Fruit fly (Drosophila melanogaster) whole organism, embryonic: ENCODE measurements around the gene Csk.

Source experiments
- Adf1 ChIP-seq: fragments of 200-800 bp; sonication (Bioruptor generic); IDR thresholded peaks from 2 replicates; pipeline ENCODE4 v1.3.6; 2022; ENCODE audit warnings: missing biosample characterization, missing genetic modification characterization
- BEAF-32 ChIP-seq: fragments of 200-800 bp; sonication (Bioruptor generic); optimal IDR thresholded peaks from 3 replicates; lab custom pipeline; 2017; ENCODE audit warnings: missing biosample characterization, missing genetic modification characterization, mild to moderate bottlenecking, moderate library complexity, missing genetic modification reagents
- Bdp1 ChIP-seq: fragments of 200-800 bp; sonication (Bioruptor generic); optimal IDR thresholded peaks from 3 replicates; lab custom pipeline; 2016; ENCODE audit warnings: missing biosample characterization, missing genetic modification characterization
- CG11085 ChIP-seq: fragments of 200-800 bp; sonication (Bioruptor generic); IDR thresholded peaks from 2 replicates; pipeline ENCODE4 v1.3.6; 2022; ENCODE audit warnings: missing biosample characterization, missing genetic modification characterization
- CG11093 ChIP-seq: fragments of 200-800 bp; sonication (Bioruptor generic); IDR thresholded peaks from 3 replicates; pipeline ENCODE4 v1.3.6; 2022; ENCODE audit warnings: missing biosample characterization, missing genetic modification characterization
- CG11696 ChIP-seq: fragments of 200-800 bp; sonication (Bioruptor generic); IDR thresholded peaks from 2 replicates; pipeline ENCODE4 v1.3.6; 2022; ENCODE audit warnings: missing biosample characterization, missing genetic modification characterization
- CG12744 ChIP-seq: fragments of 200-800 bp; sonication (Bioruptor generic); optimal IDR thresholded peaks from 2 replicates; lab custom pipeline; 2016; ENCODE audit warnings: missing biosample characterization, missing genetic modification characterization
- CG12769 ChIP-seq: fragments of 200-800 bp; sonication (Bioruptor generic); optimal IDR thresholded peaks from 2 replicates; lab custom pipeline; 2019; ENCODE audit warnings: missing biosample characterization, mild to moderate bottlenecking, missing genetic modification characterization, moderate library complexity
- CG13624 ChIP-seq: fragments of 200-800 bp; sonication (Bioruptor generic); optimal IDR thresholded peaks from 2 replicates; lab custom pipeline; 2016; ENCODE audit warnings: missing biosample characterization, missing genetic modification characterization
- CG13775 ChIP-seq: fragments of 200-800 bp; sonication (Bioruptor generic); optimal IDR thresholded peaks from 3 replicates; lab custom pipeline; 2017; ENCODE audit warnings: missing biosample characterization, mild to moderate bottlenecking, missing genetic modification characterization
- CG14667 ChIP-seq: fragments of 200-800 bp; sonication (Bioruptor generic); IDR thresholded peaks from 2 replicates; pipeline ENCODE4 v1.3.6; 2022; ENCODE audit warnings: missing biosample characterization, missing genetic modification characterization
- CG1647 ChIP-seq: fragments of 200-800 bp; sonication (Bioruptor generic); optimal IDR thresholded peaks from 3 replicates; lab custom pipeline; 2016; ENCODE audit warnings: missing biosample characterization, missing genetic modification characterization
- CG16863 ChIP-seq: fragments of 200-800 bp; sonication (Bioruptor generic); optimal IDR thresholded peaks from 3 replicates; lab custom pipeline; 2016; ENCODE audit warnings: missing biosample characterization, missing genetic modification characterization
- CG17568 ChIP-seq: fragments of 200-800 bp; sonication (Bioruptor generic); optimal IDR thresholded peaks from 2 replicates; lab custom pipeline; 2018; ENCODE audit warnings: missing biosample characterization, mild to moderate bottlenecking, missing genetic modification characterization, moderate library complexity
- CG1832 ChIP-seq: fragments of 200-800 bp; sonication (Bioruptor generic); optimal IDR thresholded peaks from 2 replicates; lab custom pipeline; 2017; ENCODE audit warnings: missing biosample characterization, mild to moderate bottlenecking, missing genetic modification characterization, inconsistent platforms
- CG2199 ChIP-seq: fragments of 200-800 bp; sonication (Bioruptor generic); IDR thresholded peaks from 3 replicates; pipeline ENCODE4 v1.3.6; 2022; ENCODE audit warnings: missing biosample characterization, missing genetic modification characterization
- CG4707 ChIP-seq: fragments of 200-800 bp; sonication (Bioruptor generic); optimal IDR thresholded peaks from 2 replicates; lab custom pipeline; 2018; ENCODE audit warnings: missing biosample characterization, mild to moderate bottlenecking, missing genetic modification characterization, moderate library complexity
- CG6175 ChIP-seq: fragments of 200-800 bp; sonication (Bioruptor generic); IDR thresholded peaks from 3 replicates; pipeline ENCODE4 v1.3.6; 2022; ENCODE audit warnings: missing biosample characterization, missing genetic modification characterization
- CG6654 ChIP-seq: fragments of 200-800 bp; sonication (Bioruptor generic); optimal IDR thresholded peaks from 2 replicates; lab custom pipeline; 2017; ENCODE audit warnings: missing biosample characterization, mild to moderate bottlenecking, missing genetic modification characterization
- CG6791 ChIP-seq: fragments of 200-800 bp; sonication (Bioruptor generic); IDR thresholded peaks from 3 replicates; pipeline ENCODE4 v1.3.6; 2022; ENCODE audit warnings: missing biosample characterization, missing genetic modification characterization; ENCODE audit not compliant: partially characterized antibody
- CG7372 ChIP-seq: fragments of 200-800 bp; sonication (Bioruptor generic); IDR thresholded peaks from 2 replicates; pipeline ENCODE4 v1.3.6; 2022; ENCODE audit warnings: missing biosample characterization, missing genetic modification characterization
- CG7963 ChIP-seq: fragments of 200-800 bp; sonication (Bioruptor generic); IDR thresholded peaks from 3 replicates; pipeline ENCODE4 v1.3.6; 2022; ENCODE audit warnings: missing biosample characterization, missing genetic modification characterization; ENCODE audit not compliant: partially characterized antibody
- CG9215 ChIP-seq: fragments of 200-800 bp; sonication (Bioruptor generic); IDR thresholded peaks from 2 replicates; pipeline ENCODE4 v1.3.6; 2022; ENCODE audit warnings: missing biosample characterization, missing genetic modification characterization
- CG9932 ChIP-seq: fragments of 200-800 bp; sonication (Bioruptor generic); IDR thresholded peaks from 2 replicates; pipeline ENCODE4 v1.3.6; 2022; ENCODE audit warnings: missing biosample characterization, missing genetic modification characterization
- Deaf1 ChIP-seq: fragments of 200-800 bp; optimal IDR thresholded peaks from 3 replicates; lab custom pipeline; 2019; ENCODE audit warnings: missing biosample characterization, mild to moderate bottlenecking, missing genetic modification characterization, moderate library complexity
- ERR ChIP-seq: fragments of 200-800 bp; sonication (Bioruptor generic); optimal IDR thresholded peaks from 2 replicates; lab custom pipeline; 2016; ENCODE audit warnings: missing biosample characterization, missing genetic modification characterization
- Fer1 ChIP-seq: fragments of 200-800 bp; sonication (Bioruptor generic); optimal IDR thresholded peaks from 2 replicates; lab custom pipeline; 2017; ENCODE audit warnings: missing biosample characterization, mild to moderate bottlenecking, missing genetic modification characterization
- HLH54F ChIP-seq: fragments of 200-800 bp; sonication (Bioruptor generic); optimal IDR thresholded peaks from 3 replicates; lab custom pipeline; 2016; ENCODE audit warnings: missing biosample characterization, missing genetic modification characterization
- Hmx ChIP-seq: fragments of 200-800 bp; sonication (Bioruptor generic); optimal IDR thresholded peaks from 2 replicates; lab custom pipeline; 2016; ENCODE audit warnings: missing biosample characterization, missing genetic modification characterization
- MESR4 ChIP-seq: fragments of 200-800 bp; sonication (Bioruptor generic); optimal IDR thresholded peaks from 2 replicates; lab custom pipeline; 2018; ENCODE audit warnings: missing biosample characterization, mild to moderate bottlenecking, missing genetic modification characterization, moderate library complexity
- Ravus ChIP-seq: fragments of 200-800 bp; sonication (Bioruptor generic); IDR thresholded peaks from 2 replicates; pipeline ENCODE4 v1.3.6; 2022; ENCODE audit warnings: missing biosample characterization, missing genetic modification characterization
- Spps ChIP-seq: fragments of 200-800 bp; sonication (Bioruptor generic); optimal IDR thresholded peaks from 2 replicates; lab custom pipeline; 2018; ENCODE audit warnings: missing biosample characterization, mild to moderate bottlenecking, missing genetic modification characterization
- TFAM ChIP-seq: fragments of 200-800 bp; sonication (Bioruptor generic); optimal IDR thresholded peaks from 2 replicates; lab custom pipeline; 2017; ENCODE audit warnings: missing biosample characterization, missing genetic modification characterization, inconsistent platforms
- Xbp1 ChIP-seq: fragments of 200-800 bp; sonication (Bioruptor generic); optimal IDR thresholded peaks from 3 replicates; lab custom pipeline; 2016; ENCODE audit warnings: missing biosample characterization, mild to moderate bottlenecking, missing genetic modification characterization
- ara ChIP-seq: fragments of 200-800 bp; sonication (Bioruptor generic); IDR thresholded peaks from 2 replicates; pipeline ENCODE4 v1.3.6; 2022; ENCODE audit warnings: missing biosample characterization, missing genetic modification characterization
- bbx ChIP-seq: fragments of 200-800 bp; sonication (Bioruptor generic); IDR thresholded peaks from 2 replicates; pipeline ENCODE4 v1.3.6; 2022; ENCODE audit warnings: missing biosample characterization, missing genetic modification characterization; ENCODE audit not compliant: partially characterized antibody
- cad ChIP-seq: fragments of >200 bp; optimal IDR thresholded peaks from 2 replicates; lab custom pipeline; 2017; ENCODE audit warnings: missing biosample characterization, missing genetic modification characterization
- chinmo ChIP-seq: fragments of 200-800 bp; sonication (Bioruptor generic); IDR thresholded peaks from 4 replicates; pipeline ENCODE4 v1.3.6; 2022; ENCODE audit warnings: missing biosample characterization, missing genetic modification characterization; ENCODE audit not compliant: partially characterized antibody
- crol ChIP-seq: fragments of 200-800 bp; sonication (Bioruptor generic); IDR thresholded peaks from 2 replicates; pipeline ENCODE4 v1.3.6; 2022; ENCODE audit warnings: missing biosample characterization, missing genetic modification characterization
- eve ChIP-seq, 2 experiments: fragments of >200 bp; optimal IDR thresholded peaks; 2 replicates each; lab custom pipeline; 2017; ENCODE audit warnings: missing biosample characterization in 2 of 2, missing genetic modification characterization in 2 of 2
- fu2 ChIP-seq: fragments of 200-800 bp; sonication (Bioruptor generic); optimal IDR thresholded peaks from 2 replicates; lab custom pipeline; 2016; ENCODE audit warnings: missing biosample characterization, missing genetic modification characterization
- grn ChIP-seq: fragments of 200-800 bp; sonication (Bioruptor generic); optimal IDR thresholded peaks from 3 replicates; lab custom pipeline; 2017; ENCODE audit warnings: missing biosample characterization, missing genetic modification characterization
- hb ChIP-seq: fragments of 200-800 bp; sonication (Bioruptor generic); IDR thresholded peaks from 3 replicates; pipeline ENCODE4 v1.3.6; 2022; ENCODE audit warnings: missing biosample characterization, missing genetic modification characterization; ENCODE audit not compliant: partially characterized antibody
- hth ChIP-seq: fragments of >200 bp; optimal IDR thresholded peaks from 2 replicates; lab custom pipeline; 2017; ENCODE audit warnings: inconsistent platforms
- odd ChIP-seq: fragments of 200-800 bp; sonication (Bioruptor generic); optimal IDR thresholded peaks from 2 replicates; lab custom pipeline; 2017; ENCODE audit warnings: missing biosample characterization, mild to moderate bottlenecking, missing genetic modification characterization
- p53 ChIP-seq: fragments of 200-800 bp; sonication (Bioruptor generic); optimal IDR thresholded peaks from 2 replicates; lab custom pipeline; 2016; ENCODE audit warnings: missing biosample characterization, missing genetic modification characterization
- sens-2 ChIP-seq: fragments of 200-800 bp; sonication (Bioruptor generic); IDR thresholded peaks from 2 replicates; pipeline ENCODE4 v1.3.6; 2022; ENCODE audit warnings: missing biosample characterization, missing genetic modification characterization
- shn ChIP-seq: fragments of 200-800 bp; sonication (Bioruptor generic); optimal IDR thresholded peaks from 3 replicates; lab custom pipeline; 2016; ENCODE audit warnings: missing biosample characterization, missing genetic modification characterization
- sug ChIP-seq: fragments of 200-800 bp; optimal IDR thresholded peaks from 2 replicates; lab custom pipeline; 2019; ENCODE audit warnings: missing biosample characterization, mild to moderate bottlenecking, missing genetic modification characterization, moderate library complexity
- tgo ChIP-seq: fragments of 200-800 bp; sonication (Bioruptor generic); IDR thresholded peaks from 3 replicates; pipeline ENCODE4 v1.3.6; 2022; ENCODE audit warnings: missing biosample characterization, missing genetic modification characterization
- toy ChIP-seq: fragments of 200-800 bp; sonication (Bioruptor generic); IDR thresholded peaks from 2 replicates; pipeline ENCODE4 v1.3.6; 2022; ENCODE audit warnings: missing biosample characterization, missing genetic modification characterization
- vfl ChIP-seq: fragments of 200-800 bp; sonication (Bioruptor generic); optimal IDR thresholded peaks from 2 replicates; lab custom pipeline; 2016; ENCODE audit warnings: missing biosample characterization, missing genetic modification characterization
- yki ChIP-seq: fragments of >200 bp; optimal IDR thresholded peaks from 3 replicates; lab custom pipeline; 2018
- zen2 ChIP-seq: fragments of 200-800 bp; sonication (Bioruptor generic); IDR thresholded peaks from 3 replicates; pipeline ENCODE4 v1.3.6; 2022; ENCODE audit warnings: missing biosample characterization, missing genetic modification characterization; ENCODE audit not compliant: partially characterized antibody

Gene Csk

dm6 chr3R:11617363-11617762, 33.1 kb downstream of the Csk start (continued):
- peak; percentile 37 for TF ChIP-seq CG16863 (GFP tag; lab: Kevin White, UChicago)
- TF ChIP-seq CG9215 (GFP tag; lab: Robert Waterston, UW), result no peak
- no peak for TF ChIP-seq CG2199 (GFP tag; lab: Robert Waterston, UW)
- peak; percentile 33 for TF ChIP-seq Spps (tag; lab: Kevin White, UChicago)
- no peak for TF ChIP-seq TFAM (GFP tag; lab: Kevin White, UChicago)
- no peak for TF ChIP-seq CG7963 (GFP tag; lab: Robert Waterston, UW)
- TF ChIP-seq CG1647, result no peak
- no peak for TF ChIP-seq eve (GFP tag; optimal IDR thresholded peaks at IDR 0.05; lab: Kevin White, UChicago)
- no peak for TF ChIP-seq bbx
- TF ChIP-seq CG4707 (GFP tag; lab: Kevin White, UChicago), result no peak
- TF ChIP-seq CG11696 (GFP tag; lab: Robert Waterston, UW), result no peak
- no peak for TF ChIP-seq CG12744 (GFP tag; lab: Kevin White, UChicago)
- no peak for TF ChIP-seq BEAF-32 (GFP tag; lab: Kevin White, UChicago)
- no peak for TF ChIP-seq toy
- no peak for TF ChIP-seq Deaf1 (tag; lab: Kevin White, UChicago)
- TF ChIP-seq HLH54F (GFP tag; lab: Kevin White, UChicago), result no peak
- no peak for TF ChIP-seq hb (GFP tag; lab: Robert Waterston, UW)
- TF ChIP-seq CG14667 (GFP tag; lab: Robert Waterston, UW), result no peak
- no peak for TF ChIP-seq CG6175 (GFP tag; lab: Robert Waterston, UW)
- TF ChIP-seq Ravus (GFP tag; lab: Robert Waterston, UW), result no peak
- no peak for TF ChIP-seq Fer1
- peak; percentile 30 for TF ChIP-seq Xbp1
- no peak for TF ChIP-seq grn
- no peak for TF ChIP-seq Adf1 (GFP tag; lab: Robert Waterston, UW)
- TF ChIP-seq sens-2 (GFP tag; lab: Robert Waterston, UW), result no peak
- no peak for TF ChIP-seq Bdp1
- TF ChIP-seq chinmo (GFP tag; lab: Robert Waterston, UW), result no peak
- TF ChIP-seq ara (GFP tag; lab: Robert Waterston, UW), result no peak
- TF ChIP-seq CG13624 (GFP tag; lab: Kevin White, UChicago), result no peak
- no peak for TF ChIP-seq shn (GFP tag; lab: Kevin White, UChicago)
- TF ChIP-seq zen2 (GFP tag; lab: Robert Waterston, UW), result no peak
- TF ChIP-seq yki (lab: Kevin White, UChicago), result no peak
- no peak for TF ChIP-seq tgo
- no peak for TF ChIP-seq CG11085
- no peak for TF ChIP-seq cad (GFP tag; lab: Kevin White, UChicago)
- no peak for TF ChIP-seq hth (lab: Kevin White, UChicago)
- no peak for TF ChIP-seq CG6791 (GFP tag; lab: Robert Waterston, UW)
- TF ChIP-seq ERR (GFP tag; lab: Kevin White, UChicago), result no peak
- no peak for TF ChIP-seq MESR4
- TF ChIP-seq CG6654, result no peak
- TF ChIP-seq vfl (GFP tag; lab: Kevin White, UChicago), result no peak
- TF ChIP-seq crol, result no peak
- no peak for TF ChIP-seq CG13775 (GFP tag; lab: Kevin White, UChicago)
- TF ChIP-seq CG17568 (GFP tag; lab: Kevin White, UChicago), result peak; percentile 10
- no peak for TF ChIP-seq CG11093 (GFP tag; lab: Robert Waterston, UW)
- TF ChIP-seq fu2 (GFP tag; lab: Kevin White, UChicago), result no peak
- TF ChIP-seq CG9932, result no peak
- TF ChIP-seq odd (GFP tag; lab: Kevin White, UChicago), result no peak
- no peak for TF ChIP-seq CG12769 (tag; lab: Kevin White, UChicago)
- TF ChIP-seq p53 (GFP tag; lab: Kevin White, UChicago), result no peak
- no peak for TF ChIP-seq sug (tag; lab: Kevin White, UChicago)
- no peak for TF ChIP-seq Hmx (GFP tag; lab: Kevin White, UChicago)
- no peak for TF ChIP-seq CG7372
- TF ChIP-seq CG1832, result no peak
